Fruit fly (Drosophila melanogaster) whole organism, embryonic: ENCODE results near the gene cv-c.

Experiments used
- CG11456 ChIP-seq: fragments of 200-800 bp; sonication (Bioruptor generic); IDR thresholded peaks from 3 replicates; pipeline ENCODE4 v1.3.6; 2022; ENCODE audit warnings: missing biosample characterization, missing genetic modification characterization
- CG12071 ChIP-seq: fragments of 200-800 bp; sonication (Bioruptor generic); optimal IDR thresholded peaks from 3 replicates; lab custom pipeline; 2018; ENCODE audit warnings: missing biosample characterization, mild to moderate bottlenecking, missing genetic modification characterization
- CG12236 ChIP-seq: fragments of 200-800 bp; sonication (Bioruptor generic); optimal IDR thresholded peaks from 2 replicates; lab custom pipeline; 2016; ENCODE audit warnings: missing biosample characterization, missing genetic modification characterization
- CG12299 ChIP-seq: fragments of 200-800 bp; sonication (Bioruptor generic); optimal IDR thresholded peaks from 2 replicates; lab custom pipeline; 2018; ENCODE audit warnings: missing biosample characterization, mild to moderate bottlenecking, missing genetic modification characterization
- CG13123 ChIP-seq: fragments of 200-800 bp; sonication (Bioruptor generic); optimal IDR thresholded peaks from 2 replicates; lab custom pipeline; 2016; ENCODE audit warnings: missing biosample characterization, missing genetic modification characterization
- CG14965 ChIP-seq: fragments of 200-800 bp; sonication (Bioruptor generic); optimal IDR thresholded peaks from 2 replicates; lab custom pipeline; 2016; ENCODE audit warnings: missing biosample characterization, missing genetic modification characterization, borderline replicate concordance
- CG15479 ChIP-seq: fragments of 200-800 bp; sonication (Bioruptor generic); optimal IDR thresholded peaks from 3 replicates; lab custom pipeline; 2019; ENCODE audit warnings: missing biosample characterization, mild to moderate bottlenecking, missing genetic modification characterization, moderate library complexity
- CG17829 ChIP-seq: fragments of 200-800 bp; optimal IDR thresholded peaks from 2 replicates; lab custom pipeline; 2019; ENCODE audit warnings: missing biosample characterization, mild to moderate bottlenecking, missing genetic modification characterization, moderate library complexity
- CG2120 ChIP-seq: fragments of 200-800 bp; sonication (Bioruptor generic); optimal IDR thresholded peaks from 3 replicates; lab custom pipeline; 2016; ENCODE audit warnings: missing biosample characterization, missing genetic modification characterization
- CG30020 ChIP-seq: fragments of 200-800 bp; optimal IDR thresholded peaks from 2 replicates; lab custom pipeline; 2019; ENCODE audit warnings: missing biosample characterization, mild to moderate bottlenecking, missing genetic modification characterization, moderate library complexity
- CG3407 ChIP-seq: fragments of 200-800 bp; sonication (Bioruptor generic); optimal IDR thresholded peaks from 2 replicates; lab custom pipeline; 2018; ENCODE audit warnings: missing biosample characterization, mild to moderate bottlenecking, missing genetic modification characterization
- CG34376 ChIP-seq: fragments of 200-800 bp; sonication (Bioruptor generic); optimal IDR thresholded peaks from 2 replicates; lab custom pipeline; 2018; ENCODE audit warnings: missing biosample characterization, mild to moderate bottlenecking, missing genetic modification characterization
- CG4820 ChIP-seq: fragments of 200-800 bp; sonication (Bioruptor generic); optimal IDR thresholded peaks from 3 replicates; lab custom pipeline; 2016; ENCODE audit warnings: missing biosample characterization, missing genetic modification characterization
- CG9817 ChIP-seq: fragments of 200-800 bp; sonication (Bioruptor generic); optimal IDR thresholded peaks from 2 replicates; lab custom pipeline; 2018; ENCODE audit warnings: missing biosample characterization, mild to moderate bottlenecking, missing genetic modification characterization, moderate library complexity
- Drgx ChIP-seq: fragments of 200-800 bp; sonication (Bioruptor generic); IDR thresholded peaks from 2 replicates; pipeline ENCODE4 v1.3.6; 2022; ENCODE audit warnings: missing biosample characterization, missing genetic modification characterization
- E2f2 ChIP-seq: fragments of 200-800 bp; sonication (Bioruptor generic); IDR thresholded peaks from 2 replicates; pipeline ENCODE4 v1.3.6; 2022; ENCODE audit warnings: missing biosample characterization, missing genetic modification characterization
- HLH4C ChIP-seq: fragments of 200-800 bp; sonication (Bioruptor generic); IDR thresholded peaks from 3 replicates; pipeline ENCODE4 v1.3.6; 2022; ENCODE audit warnings: missing biosample characterization, missing genetic modification characterization; ENCODE audit not compliant: partially characterized antibody
- Hr3 ChIP-seq: fragments of 200-800 bp; sonication (Bioruptor generic); optimal IDR thresholded peaks from 3 replicates; lab custom pipeline; 2016; ENCODE audit warnings: missing biosample characterization, missing genetic modification characterization
- Lim3 ChIP-seq: fragments of 200-800 bp; sonication (Bioruptor generic); IDR thresholded peaks from 2 replicates; pipeline ENCODE4 v1.3.6; 2022; ENCODE audit warnings: missing biosample characterization, missing genetic modification characterization
- Mrtf ChIP-seq: fragments of 200-800 bp; sonication (Bioruptor generic); IDR thresholded peaks from 3 replicates; pipeline ENCODE4 v1.3.6; 2022; ENCODE audit warnings: missing biosample characterization, missing genetic modification characterization
- Ravus ChIP-seq: fragments of 200-800 bp; sonication (Bioruptor generic); IDR thresholded peaks from 2 replicates; pipeline ENCODE4 v1.3.6; 2022; ENCODE audit warnings: missing biosample characterization, missing genetic modification characterization
- Sin3A ChIP-seq: fragments of >200 bp; optimal IDR thresholded peaks from 2 replicates; lab custom pipeline; 2018
- Spps ChIP-seq: fragments of 200-800 bp; sonication (Bioruptor generic); optimal IDR thresholded peaks from 2 replicates; lab custom pipeline; 2018; ENCODE audit warnings: missing biosample characterization, mild to moderate bottlenecking, missing genetic modification characterization
- Taf1 ChIP-seq: fragments of 200-800 bp; sonication (Bioruptor generic); IDR thresholded peaks from 2 replicates; pipeline ENCODE4 v1.3.6; 2022; ENCODE audit warnings: missing biosample characterization, missing genetic modification characterization
- Trl ChIP-seq, 3 experiments: fragments of >200 bp in 2 of 3; fragments of 200-800 bp in 1 of 3; sonication (Bioruptor generic) in 1 of 3; optimal IDR thresholded peaks; 2 replicates in 1 of 3; 3 replicates in 2 of 3; lab custom pipeline; 2016 to 2017; ENCODE audit warnings: missing biosample characterization in 1 of 3, missing genetic modification characterization in 1 of 3
- ac ChIP-seq: fragments of 200-800 bp; sonication (Bioruptor generic); optimal IDR thresholded peaks from 3 replicates; lab custom pipeline; 2017; ENCODE audit warnings: missing biosample characterization, mild to moderate bottlenecking, missing genetic modification characterization
- al ChIP-seq: fragments of 200-800 bp; sonication (Bioruptor generic); IDR thresholded peaks from 2 replicates; pipeline ENCODE4 v1.3.6; 2022; ENCODE audit warnings: missing biosample characterization, missing genetic modification characterization
- bcd ChIP-seq: fragments of 200-800 bp; sonication (Bioruptor generic); optimal IDR thresholded peaks from 2 replicates; lab custom pipeline; 2017; ENCODE audit warnings: missing biosample characterization, mild to moderate bottlenecking, missing genetic modification characterization
- br ChIP-seq: fragments of >200 bp; optimal IDR thresholded peaks from 2 replicates; lab custom pipeline; 2017
- chn ChIP-seq: fragments of 200-800 bp; sonication (Bioruptor generic); optimal IDR thresholded peaks from 2 replicates; lab custom pipeline; 2016; ENCODE audit warnings: missing biosample characterization, missing genetic modification characterization
- crol ChIP-seq: fragments of 200-800 bp; sonication (Bioruptor generic); IDR thresholded peaks from 2 replicates; pipeline ENCODE4 v1.3.6; 2022; ENCODE audit warnings: missing biosample characterization, missing genetic modification characterization
- dmrt11E ChIP-seq: fragments of 200-800 bp; sonication (Bioruptor generic); optimal IDR thresholded peaks from 3 replicates; lab custom pipeline; 2018; ENCODE audit warnings: missing biosample characterization, mild to moderate bottlenecking, missing genetic modification characterization, moderate library complexity
- ewg ChIP-seq: fragments of 200-800 bp; sonication (Bioruptor generic); optimal IDR thresholded peaks from 3 replicates; lab custom pipeline; 2017; ENCODE audit warnings: mild to moderate bottlenecking, missing biosample characterization, missing genetic modification reagents, missing genetic modification characterization
- gcm2 ChIP-seq: fragments of 200-800 bp; sonication (Bioruptor generic); optimal IDR thresholded peaks from 2 replicates; lab custom pipeline; 2016; ENCODE audit warnings: missing biosample characterization, missing genetic modification characterization
- gem ChIP-seq: fragments of 200-800 bp; sonication (Bioruptor generic); optimal IDR thresholded peaks from 2 replicates; lab custom pipeline; 2019; ENCODE audit warnings: missing biosample characterization, mild to moderate bottlenecking, missing genetic modification characterization, moderate library complexity
- klu ChIP-seq: fragments of 200-800 bp; sonication (Bioruptor generic); IDR thresholded peaks from 2 replicates; pipeline ENCODE4 v1.3.6; 2022; ENCODE audit warnings: missing biosample characterization, missing genetic modification characterization
- luna ChIP-seq: fragments of 200-800 bp; sonication (Bioruptor generic); optimal IDR thresholded peaks from 2 replicates; lab custom pipeline; 2016; ENCODE audit warnings: missing biosample characterization, missing genetic modification characterization
- mam ChIP-seq: fragments of 200-800 bp; sonication (Bioruptor generic); optimal IDR thresholded peaks from 3 replicates; lab custom pipeline; 2016; ENCODE audit warnings: missing biosample characterization, missing genetic modification characterization
- nau ChIP-seq: fragments of 200-800 bp; sonication (Bioruptor generic); optimal IDR thresholded peaks from 3 replicates; lab custom pipeline; 2017; ENCODE audit warnings: missing biosample characterization, mild to moderate bottlenecking, missing genetic modification characterization, missing genetic modification reagents
- nom ChIP-seq: fragments of 200-800 bp; sonication (Bioruptor generic); optimal IDR thresholded peaks from 2 replicates; lab custom pipeline; 2017; ENCODE audit warnings: missing biosample characterization, missing genetic modification characterization, mild to moderate bottlenecking, moderate library complexity, missing genetic modification reagents
- otp ChIP-seq: fragments of 200-800 bp; sonication (Bioruptor generic); IDR thresholded peaks from 3 replicates; pipeline ENCODE4, ENCODE4 v1.3.6; 2022; ENCODE audit warnings: missing biosample characterization, missing genetic modification characterization
- pan ChIP-seq, 4 experiments: fragments of >200 bp in 3 of 4; fragments of 200-800 bp in 1 of 4; sonication (Bioruptor generic) in 1 of 4; optimal IDR thresholded peaks in 3 of 4; IDR thresholded peaks in 1 of 4; 2 replicates each; pipeline versions ENCODE4 v1.3.6 to Lab custom; 2017 to 2022; ENCODE audit warnings: missing biosample characterization in 2 of 4, missing genetic modification characterization in 2 of 4, mixed read lengths in 1 of 4
- pum ChIP-seq: fragments of 200-800 bp; sonication (Bioruptor generic); optimal IDR thresholded peaks from 2 replicates; lab custom pipeline; 2016; ENCODE audit warnings: missing biosample characterization, missing genetic modification characterization
- ranshi ChIP-seq: fragments of 200-800 bp; sonication (Bioruptor generic); IDR thresholded peaks from 2 replicates; pipeline ENCODE4 v1.3.6; 2022; ENCODE audit warnings: missing biosample characterization, missing genetic modification characterization
- sc ChIP-seq, 3 experiments: fragments of >200 bp in 2 of 3; fragments of 200-800 bp in 1 of 3; sonication (Bioruptor generic) in 1 of 3; optimal IDR thresholded peaks; 2 replicates in 2 of 3; 3 replicates in 1 of 3; lab custom pipeline; 2017; ENCODE audit warnings: mild to moderate bottlenecking in 1 of 3, missing biosample characterization in 1 of 3, missing genetic modification characterization in 1 of 3, missing genetic modification reagents in 1 of 3
- so ChIP-seq: fragments of 200-800 bp; sonication (Bioruptor generic); IDR thresholded peaks from 3 replicates; pipeline ENCODE4 v1.3.6; 2022; ENCODE audit warnings: missing biosample characterization, missing genetic modification characterization
- unc-4 ChIP-seq: fragments of 200-800 bp; sonication (Bioruptor generic); IDR thresholded peaks from 2 replicates; pipeline ENCODE4 v1.3.6; 2022; ENCODE audit warnings: missing biosample characterization, missing genetic modification characterization; ENCODE audit not compliant: partially characterized antibody

cv-c gene

DNA sequence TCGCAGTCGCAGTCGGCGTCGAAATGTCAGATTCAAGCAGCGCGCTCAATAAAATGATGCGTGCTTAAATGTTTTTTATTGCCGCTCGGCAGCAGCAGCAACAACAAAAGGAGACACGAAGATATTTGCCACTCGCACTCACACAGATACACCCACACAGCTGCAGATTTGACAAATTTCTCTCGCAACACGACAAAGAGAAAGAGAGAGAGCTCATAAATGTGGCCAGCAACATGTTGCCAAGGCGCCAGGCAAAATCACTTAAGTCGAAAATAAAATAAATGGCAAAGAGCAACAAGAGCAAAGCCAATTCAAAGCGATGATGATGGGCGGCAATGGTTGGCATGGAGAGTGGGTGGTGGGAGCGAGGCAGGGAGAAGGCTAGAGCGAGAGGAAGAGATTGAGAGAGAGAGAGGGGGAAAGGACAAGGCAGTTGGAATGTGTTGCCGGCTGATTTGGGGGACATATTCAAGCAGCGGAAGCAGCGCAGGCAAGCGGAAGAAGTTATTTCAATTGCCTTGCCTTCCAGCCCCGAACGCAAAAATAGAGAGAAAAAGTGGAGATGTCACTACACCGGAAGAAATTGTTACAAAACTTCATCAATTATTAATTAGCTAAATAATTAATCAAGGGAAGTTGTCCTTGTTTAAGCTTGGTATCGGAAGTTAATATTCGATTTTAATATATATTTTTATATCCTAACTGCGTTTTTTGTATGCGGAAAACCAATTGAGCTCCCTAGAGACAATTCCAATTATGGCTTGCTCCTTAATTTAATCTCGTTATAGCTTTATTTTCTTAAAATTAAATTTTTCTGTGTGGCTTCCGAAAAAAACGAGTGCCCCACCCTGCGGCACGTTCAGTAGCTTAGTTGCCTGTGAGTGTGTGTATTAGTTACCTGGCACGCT is 134.4 kb downstream of the cv-c start (continued):
- TF ChIP-seq CG3407 (GFP tag; lab: Kevin White, UChicago) (no peak), CG17829 (tag; lab: Kevin White, UChicago) (peak; percentile 46), mam (GFP tag; lab: Kevin White, UChicago) (peak; percentile 32), chn (GFP tag; lab: Kevin White, UChicago) (no peak), CG11456 (0 out of 3 replicates have a peak, but pooled peaks have one; percentile 49), nom (GFP tag; lab: Kevin White, UChicago) (no peak), HLH4C (GFP tag; lab: Robert Waterston, UW) (no peak), ac (GFP tag; lab: Kevin White, UChicago) (no peak), Taf1 (GFP tag; lab: Robert Waterston, UW) (no peak), CG12299 (tag; lab: Kevin White, UChicago) (no peak), CG15479 (GFP tag; lab: Kevin White, UChicago) (no peak), Trl (optimal IDR thresholded peaks at IDR 0.05; lab: Kevin White, UChicago) (peak; percentile 69 to 84), Trl (GFP tag; optimal IDR thresholded peaks at IDR 0.05; lab: Kevin White, UChicago) (no peak), ewg (GFP tag; lab: Kevin White, UChicago) (no peak), CG4820 (GFP tag; lab: Kevin White, UChicago) (peak; percentile 49), klu (no peak), unc-4 (GFP tag; lab: Robert Waterston, UW) (0 out of 2 replicates have a peak, but pooled peaks have one; percentile 29), CG9817 (tag; lab: Kevin White, UChicago) (peak; percentile 41), Drgx (GFP tag; lab: Robert Waterston, UW) (peak; percentile 30; the same call in 1 of the 2 replicates), dmrt11E (tag; lab: Kevin White, UChicago) (no peak), sc (optimal IDR thresholded peaks at IDR 0.05; lab: Kevin White, UChicago) (no peak), sc (GFP tag; optimal IDR thresholded peaks at IDR 0.05; lab: Kevin White, UChicago) (peak; percentile 10), crol (GFP tag; lab: Robert Waterston, UW) (peak; percentile 14; the same call in 1 of the 2 replicates), Sin3A (lab: Kevin White, UChicago) (no peak), br (lab: Kevin White, UChicago) (no peak), CG14965 (no peak), pan (optimal IDR thresholded peaks at IDR 0.05; lab: Kevin White, UChicago) (no peak), pan (GFP tag; optimal IDR thresholded peaks at IDR 0.05 in 1 of 2, IDR thresholded peaks at IDR 0.05 in 1 of 2) (peak in 1 of 2 experiments; percentile 61), Spps (no peak), CG30020 (tag; lab: Kevin White, UChicago) (no peak), CG13123 (GFP tag; lab: Kevin White, UChicago) (peak; percentile 8), so (GFP tag; lab: Robert Waterston, UW) (peak; percentile 63; the same call in 2 of the 3 replicates), luna (GFP tag; lab: Kevin White, UChicago) (no peak), Lim3 (GFP tag; lab: Robert Waterston, UW) (no peak), CG34376 (GFP tag; lab: Kevin White, UChicago) (no peak), Mrtf (GFP tag; lab: Robert Waterston, UW) (0 out of 3 replicates have a peak, but pooled peaks have one; percentile 12), gcm2 (GFP tag; lab: Kevin White, UChicago) (no peak), CG12236 (GFP tag; lab: Kevin White, UChicago) (no peak), CG2120 (GFP tag; lab: Kevin White, UChicago) (peak; percentile 76), nau (GFP tag; lab: Kevin White, UChicago) (peak; percentile 49), CG12071 (GFP tag; lab: Kevin White, UChicago) (no peak), otp (GFP tag; lab: Robert Waterston, UW) (no peak), Ravus (GFP tag; lab: Robert Waterston, UW) (no peak), E2f2 (GFP tag; lab: Robert Waterston, UW) (peak; percentile 34; the same call in 1 of the 2 replicates), pum (GFP tag; lab: Kevin White, UChicago) (no peak), gem (tag; lab: Kevin White, UChicago) (peak; percentile 81), al (0 out of 2 replicates have a peak, but pooled peaks have one; percentile 36), Hr3 (peak; percentile 29), bcd (peak; percentile 69), ranshi (GFP tag; lab: Robert Waterston, UW) (peak; percentile 38; the same call in 1 of the 2 replicates)
